Fruit fly (Drosophila melanogaster) whole organism, prepupa: Measurements from ENCODE around the gene CG6610.

Source experiments
- CG10631 ChIP-seq: fragments of 200-800 bp; sonication (Bioruptor generic); optimal IDR thresholded peaks from 2 replicates; lab custom pipeline; 2016; ENCODE audit warnings: missing biosample characterization, missing genetic modification characterization
- CG10669 ChIP-seq: fragments of 200-800 bp; sonication (Bioruptor generic); optimal IDR thresholded peaks from 3 replicates; lab custom pipeline; 2018; ENCODE audit warnings: missing biosample characterization, mild to moderate bottlenecking, missing genetic modification characterization, moderate library complexity
- CG11294 ChIP-seq: fragments of 200-800 bp; sonication (Bioruptor generic); IDR thresholded peaks from 2 replicates; pipeline ENCODE4 v1.3.6; 2022; ENCODE audit warnings: missing biosample characterization, missing genetic modification characterization
- CG11762 ChIP-seq: fragments of 200-800 bp; sonication (Bioruptor generic); optimal IDR thresholded peaks from 3 replicates; lab custom pipeline; 2016; ENCODE audit warnings: missing biosample characterization, missing genetic modification characterization; ENCODE audit not compliant: insufficient read depth
- CG11902 ChIP-seq: fragments of 200-800 bp; sonication (Bioruptor generic); optimal IDR thresholded peaks from 3 replicates; lab custom pipeline; 2016; ENCODE audit warnings: missing biosample characterization, missing genetic modification characterization
- CG15336 ChIP-seq: fragments of 200-800 bp; sonication (Bioruptor generic); IDR thresholded peaks from 2 replicates; pipeline ENCODE4 v1.3.6; 2022; ENCODE audit warnings: missing biosample characterization, missing genetic modification characterization
- CG1621 ChIP-seq: fragments of 200-800 bp; sonication (Bioruptor generic); optimal IDR thresholded peaks from 3 replicates; lab custom pipeline; 2018; ENCODE audit warnings: missing biosample characterization, mild to moderate bottlenecking, missing genetic modification characterization
- CG16779 ChIP-seq: fragments of 200-800 bp; sonication (Bioruptor generic); optimal IDR thresholded peaks from 3 replicates; lab custom pipeline; 2017; ENCODE audit warnings: missing biosample characterization, mild to moderate bottlenecking, missing genetic modification characterization
- CG3032 ChIP-seq: fragments of 200-800 bp; optimal IDR thresholded peaks from 2 replicates; lab custom pipeline; 2019; ENCODE audit warnings: missing biosample characterization, mild to moderate bottlenecking, missing genetic modification characterization, moderate library complexity
- CG31627 ChIP-seq: fragments of 200-800 bp; sonication (Bioruptor generic); optimal IDR thresholded peaks from 3 replicates; lab custom pipeline; 2016; ENCODE audit warnings: missing biosample characterization, missing genetic modification characterization
- CG32006 ChIP-seq: fragments of 200-800 bp; sonication (Bioruptor generic); optimal IDR thresholded peaks from 3 replicates; lab custom pipeline; 2017; ENCODE audit warnings: missing biosample characterization, mild to moderate bottlenecking, missing genetic modification characterization
- CG34406 ChIP-seq: fragments of 200-800 bp; sonication (Bioruptor generic); optimal IDR thresholded peaks from 3 replicates; lab custom pipeline; 2016; ENCODE audit warnings: missing biosample characterization, missing genetic modification characterization
- CG6163 ChIP-seq: fragments of 200-800 bp; sonication (Bioruptor generic); IDR thresholded peaks from 3 replicates; pipeline ENCODE4 v1.3.6; 2022; ENCODE audit warnings: missing biosample characterization, missing genetic modification characterization
- CG6276 ChIP-seq: fragments of 200-800 bp; sonication (Bioruptor generic); optimal IDR thresholded peaks from 2 replicates; lab custom pipeline; 2017; ENCODE audit warnings: missing biosample characterization, mild to moderate bottlenecking, missing genetic modification characterization
- CG6792 ChIP-seq: fragments of 200-800 bp; sonication (Bioruptor generic); optimal IDR thresholded peaks from 3 replicates; lab custom pipeline; 2016; ENCODE audit warnings: missing biosample characterization, missing genetic modification characterization
- CG6808 ChIP-seq: fragments of 200-800 bp; sonication (Bioruptor generic); optimal IDR thresholded peaks from 3 replicates; lab custom pipeline; 2017; ENCODE audit warnings: missing biosample characterization, missing genetic modification characterization, mild to moderate bottlenecking, moderate library complexity, missing genetic modification reagents
- CG8119 ChIP-seq: fragments of 200-800 bp; sonication (Bioruptor generic); IDR thresholded peaks from 3 replicates; pipeline ENCODE4 v1.3.6; 2022; ENCODE audit warnings: missing biosample characterization, missing genetic modification characterization
- CG8319 ChIP-seq: fragments of 200-800 bp; sonication (Bioruptor generic); optimal IDR thresholded peaks from 3 replicates; lab custom pipeline; 2016; ENCODE audit warnings: missing biosample characterization, missing genetic modification characterization
- CG9139 ChIP-seq: fragments of 200-800 bp; sonication (Bioruptor generic); optimal IDR thresholded peaks from 3 replicates; lab custom pipeline; 2017; ENCODE audit warnings: missing biosample characterization, mild to moderate bottlenecking, missing genetic modification characterization
- Eip75B ChIP-seq: fragments of 200-800 bp; sonication (Bioruptor generic); optimal IDR thresholded peaks from 3 replicates; lab custom pipeline; 2016; ENCODE audit warnings: missing biosample characterization, missing genetic modification characterization
- Eip78C ChIP-seq: fragments of 200-800 bp; sonication (Bioruptor generic); peaks from one replicate; lab custom pipeline; 2016; ENCODE audit warnings: missing biosample characterization, missing genetic modification characterization
- Ets21C ChIP-seq: fragments of 200-800 bp; sonication (Bioruptor generic); optimal IDR thresholded peaks from 3 replicates; lab custom pipeline; 2016; ENCODE audit warnings: missing biosample characterization, missing genetic modification characterization
- Ets96B ChIP-seq: fragments of 200-800 bp; optimal IDR thresholded peaks from 2 replicates; lab custom pipeline; 2019; ENCODE audit warnings: missing biosample characterization, mild to moderate bottlenecking, missing genetic modification characterization, moderate library complexity
- Gug ChIP-seq: fragments of 200-800 bp; sonication (Bioruptor generic); IDR thresholded peaks from 2 replicates; pipeline ENCODE4 v1.3.6; 2022; ENCODE audit warnings: missing biosample characterization, missing genetic modification characterization
- Hr38 ChIP-seq: sonication (Bioruptor generic); optimal IDR thresholded peaks from 2 replicates; lab custom pipeline; 2016; ENCODE audit warnings: missing biosample characterization, missing genetic modification characterization
- Hr39 ChIP-seq: fragments of 200-800 bp; sonication (Bioruptor generic); optimal IDR thresholded peaks from 2 replicates; lab custom pipeline; 2016; ENCODE audit warnings: missing biosample characterization, missing genetic modification characterization
- Hr4 ChIP-seq: fragments of 200-800 bp; sonication (Bioruptor generic); optimal IDR thresholded peaks from 3 replicates; lab custom pipeline; 2016; ENCODE audit warnings: missing biosample characterization, missing genetic modification characterization
- Met ChIP-seq: fragments of 200-800 bp; sonication (Bioruptor generic); optimal IDR thresholded peaks from 3 replicates; lab custom pipeline; 2016; ENCODE audit warnings: missing biosample characterization, missing genetic modification characterization
- OdsH ChIP-seq: fragments of 200-800 bp; sonication (Bioruptor generic); optimal IDR thresholded peaks from 3 replicates; lab custom pipeline; 2016; ENCODE audit warnings: missing biosample characterization, missing genetic modification characterization
- Smox ChIP-seq: fragments of 200-800 bp; sonication (Bioruptor generic); optimal IDR thresholded peaks from 3 replicates; lab custom pipeline; 2016; ENCODE audit warnings: missing biosample characterization, missing genetic modification characterization
- Sox102F ChIP-seq: fragments of 200-800 bp; sonication (Bioruptor generic); optimal IDR thresholded peaks from 2 replicates; lab custom pipeline; 2016; ENCODE audit warnings: missing biosample characterization, mild to moderate bottlenecking, missing genetic modification characterization
- Sox14 ChIP-seq: fragments of 200-800 bp; sonication (Bioruptor generic); optimal IDR thresholded peaks from 3 replicates; lab custom pipeline; 2016; ENCODE audit warnings: missing biosample characterization, missing genetic modification characterization
- Sox15 ChIP-seq: fragments of 200-800 bp; sonication (Bioruptor generic); optimal IDR thresholded peaks from 3 replicates; lab custom pipeline; 2016; ENCODE audit warnings: missing biosample characterization, missing genetic modification characterization
- achi ChIP-seq: fragments of 200-800 bp; sonication (Bioruptor generic); optimal IDR thresholded peaks from 3 replicates; lab custom pipeline; 2016; ENCODE audit warnings: missing biosample characterization, missing genetic modification characterization
- acj6 ChIP-seq: fragments of 200-800 bp; sonication (Bioruptor generic); optimal IDR thresholded peaks from 3 replicates; lab custom pipeline; 2016; ENCODE audit warnings: missing biosample characterization, missing genetic modification characterization
- cyc ChIP-seq: fragments of 200-800 bp; sonication (Bioruptor generic); optimal IDR thresholded peaks from 3 replicates; lab custom pipeline; 2016; ENCODE audit warnings: missing biosample characterization, missing genetic modification characterization
- dac ChIP-seq: fragments of 200-800 bp; sonication (Bioruptor generic); optimal IDR thresholded peaks from 2 replicates; lab custom pipeline; 2017; ENCODE audit warnings: missing biosample characterization, mild to moderate bottlenecking, missing genetic modification characterization
- dsx ChIP-seq: fragments of 200-800 bp; optimal IDR thresholded peaks from 3 replicates; lab custom pipeline; 2019; ENCODE audit warnings: missing biosample characterization, mild to moderate bottlenecking, missing genetic modification characterization, moderate library complexity; ENCODE audit not compliant: poor library complexity, severe bottlenecking
- eg ChIP-seq: fragments of 200-800 bp; sonication (Bioruptor generic); IDR thresholded peaks from 3 replicates; pipeline ENCODE4 v1.3.6; 2022; ENCODE audit warnings: missing biosample characterization, missing genetic modification characterization
- esn ChIP-seq: fragments of 200-800 bp; sonication (Bioruptor generic); optimal IDR thresholded peaks from 2 replicates; lab custom pipeline; 2016; ENCODE audit warnings: missing biosample characterization, mild to moderate bottlenecking, missing genetic modification characterization, moderate library complexity
- fd59A ChIP-seq: fragments of 200-800 bp; sonication (Bioruptor generic); optimal IDR thresholded peaks from 2 replicates; lab custom pipeline; 2017; ENCODE audit warnings: missing biosample characterization, mild to moderate bottlenecking, missing genetic modification characterization, missing genetic modification reagents
- fd85E ChIP-seq: fragments of 200-800 bp; sonication (Bioruptor generic); optimal IDR thresholded peaks from 3 replicates; lab custom pipeline; 2016; ENCODE audit warnings: missing biosample characterization, missing genetic modification characterization
- fkh ChIP-seq: fragments of 200-800 bp; sonication (Bioruptor generic); optimal IDR thresholded peaks from 3 replicates; lab custom pipeline; 2017; ENCODE audit warnings: missing biosample characterization, mild to moderate bottlenecking, missing genetic modification characterization, moderate library complexity
- lz ChIP-seq: fragments of 200-800 bp; sonication (Bioruptor generic); optimal IDR thresholded peaks from 3 replicates; lab custom pipeline; 2016; ENCODE audit warnings: missing biosample characterization, missing genetic modification characterization
- net ChIP-seq: fragments of 200-800 bp; sonication (Bioruptor generic); optimal IDR thresholded peaks from 3 replicates; lab custom pipeline; 2016; ENCODE audit warnings: missing biosample characterization, missing genetic modification characterization
- salr ChIP-seq, 2 experiments: fragments of 200-800 bp; sonication (Bioruptor generic); optimal IDR thresholded peaks; 3 replicates each; lab custom pipeline; 2016 to 2018; ENCODE audit warnings: missing biosample characterization in 2 of 2, missing genetic modification characterization in 2 of 2, mild to moderate bottlenecking in 1 of 2
- spab ChIP-seq: fragments of 200-800 bp; sonication (Bioruptor generic); optimal IDR thresholded peaks from 2 replicates; lab custom pipeline; 2017; ENCODE audit warnings: missing biosample characterization, mild to moderate bottlenecking, missing genetic modification characterization, missing genetic modification reagents
- ss ChIP-seq, 2 experiments: fragments of 200-800 bp; sonication (Bioruptor generic); optimal IDR thresholded peaks; 2 replicates in 1 of 2; 3 replicates in 1 of 2; lab custom pipeline; 2017 to 2018; ENCODE audit warnings: mild to moderate bottlenecking in 2 of 2, missing biosample characterization in 2 of 2, missing genetic modification characterization in 2 of 2, moderate library complexity in 1 of 2
- svp ChIP-seq: fragments of 200-800 bp; sonication (Bioruptor generic); peaks from one replicate; lab custom pipeline; 2016; ENCODE audit warnings: missing biosample characterization, missing genetic modification characterization
- topi ChIP-seq: fragments of 200-800 bp; sonication (Bioruptor generic); optimal IDR thresholded peaks from 3 replicates; lab custom pipeline; 2016; ENCODE audit warnings: missing biosample characterization, missing genetic modification characterization
- vri ChIP-seq: fragments of 200-800 bp; sonication (Bioruptor generic); optimal IDR thresholded peaks from 3 replicates; lab custom pipeline; 2016; ENCODE audit warnings: missing biosample characterization, mild to moderate bottlenecking, missing genetic modification characterization

CG6610 gene

DNA sequence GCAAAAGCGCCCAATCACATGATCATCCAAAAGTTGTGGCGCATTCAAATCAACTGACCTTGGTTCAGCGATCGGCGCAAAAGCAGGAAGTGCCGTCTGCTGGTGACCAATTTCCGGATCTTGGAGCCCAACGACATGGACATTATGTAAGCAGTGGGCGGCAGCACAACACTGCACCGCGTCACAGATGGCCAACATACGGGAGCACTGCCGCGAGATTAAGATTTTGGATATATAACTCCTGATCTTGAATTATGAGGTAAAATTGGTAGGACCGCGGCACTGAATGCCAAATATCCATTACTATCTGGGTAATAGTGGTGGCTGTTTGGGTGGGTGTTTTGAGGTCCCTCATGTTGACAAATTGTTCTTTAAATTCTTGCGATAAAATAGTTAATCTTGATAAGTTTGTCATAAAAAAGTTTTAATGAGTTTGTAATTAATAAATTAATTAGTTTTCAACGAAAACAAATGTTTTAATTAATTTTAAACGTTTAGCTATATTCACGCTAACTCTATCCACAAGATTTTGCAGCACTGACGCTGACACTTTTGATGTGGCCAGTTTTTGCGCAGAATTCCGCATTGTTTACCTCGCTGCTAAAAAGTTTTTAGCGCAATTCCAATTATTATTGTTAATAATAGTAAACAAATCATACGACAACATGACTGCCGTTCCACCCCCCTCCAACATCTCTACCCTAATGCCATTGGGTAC is at the start of gene CG6610, which contains the start of gene CG13295:
Gene CG6610 (plus strand): TSS at position 562 of the 718 bp plus-strand sequence.
Gene CG13295 (minus strand): TSS at position 271 of the 718 bp plus-strand sequence.
- TF ChIP-seq CG1621 (tag; lab: Kevin White, UChicago) (no peak), topi (peak; percentile 42), Gug (no peak), Hr4 (GFP tag; lab: Kevin White, UChicago) (peak; percentile 52), fd85E (GFP tag; lab: Kevin White, UChicago) (no peak), spab (GFP tag; lab: Kevin White, UChicago) (no peak), Hr38 (no peak), CG8319 (GFP tag; lab: Kevin White, UChicago) (no peak), CG9139 (GFP tag; lab: Kevin White, UChicago) (peak; percentile 15), Sox15 (GFP tag; lab: Kevin White, UChicago) (peak; percentile 7), svp (no peak), CG8119 (no peak), ss (GFP tag; optimal IDR thresholded peaks at IDR 0.05; lab: Kevin White, UChicago) (peak in 1 of 2 experiments; percentile 44), dac (GFP tag; lab: Kevin White, UChicago) (no peak), vri (GFP tag; lab: Kevin White, UChicago) (peak; percentile 44), Ets21C (GFP tag; lab: Kevin White, UChicago) (peak; percentile 59), CG11902 (GFP tag; lab: Kevin White, UChicago) (no peak), Met (peak; percentile 47), esn (GFP tag; lab: Kevin White, UChicago) (peak; percentile 60), CG11294 (no peak), CG3032 (tag; lab: Kevin White, UChicago) (peak; percentile 71), CG31627 (GFP tag; lab: Kevin White, UChicago) (peak; percentile 69), CG10669 (GFP tag; lab: Kevin White, UChicago) (no peak), dsx (GFP tag; lab: Kevin White, UChicago) (no peak), eg (GFP tag; lab: Robert Waterston, UW) (peak; percentile 45; the same call in 2 of the 3 replicates), cyc (GFP tag; lab: Kevin White, UChicago) (peak; percentile 46), achi (peak; percentile 44), Eip78C (GFP tag; lab: Kevin White, UChicago) (peak; percentile 88), fd59A (peak; percentile 22), CG32006 (GFP tag; lab: Kevin White, UChicago) (peak; percentile 58), lz (GFP tag; lab: Kevin White, UChicago) (peak; percentile 53), CG15336 (GFP tag; lab: Robert Waterston, UW) (peak; percentile 35; the same call in 1 of the 2 replicates), Hr39 (GFP tag; lab: Kevin White, UChicago) (peak; percentile 60), Sox14 (GFP tag; lab: Kevin White, UChicago) (peak; percentile 77), fkh (GFP tag; lab: Kevin White, UChicago) (peak; percentile 84), net (GFP tag; lab: Kevin White, UChicago) (no peak), OdsH (GFP tag; lab: Kevin White, UChicago) (no peak), CG11762 (GFP tag; lab: Kevin White, UChicago) (no peak), Sox102F (GFP tag; lab: Kevin White, UChicago) (peak; percentile 9), CG10631 (GFP tag; lab: Kevin White, UChicago) (peak; percentile 57), CG34406 (GFP tag; lab: Kevin White, UChicago) (no peak), acj6 (peak; percentile 26), salr (GFP tag; optimal IDR thresholded peaks at IDR 0.05; lab: Kevin White, UChicago) (peak in 1 of 2 experiments; percentile 3), CG6792 (GFP tag; lab: Kevin White, UChicago) (peak; percentile 6), Smox (peak; percentile 48), CG6808 (GFP tag; lab: Kevin White, UChicago) (peak; percentile 23), CG6163 (GFP tag; lab: Robert Waterston, UW) (peak; percentile 36; the same call in 1 of the 3 replicates), CG16779 (tag; lab: Kevin White, UChicago) (no peak), Ets96B (tag; lab: Kevin White, UChicago) (peak; percentile 45), CG6276 (GFP tag; lab: Kevin White, UChicago) (no peak), Eip75B (GFP tag; lab: Kevin White, UChicago) (peak; percentile 47)
